Fruit fly (Drosophila melanogaster): ENCODE measurements around the gene Atg2.

dm6 chr3L:2766269-2767088 lies 7.7 kb upstream of the Atg2 start, which contains the start of the genes Mrtf and Non2:
- TF ChIP-seq CG10631 (GFP tag; optimal IDR thresholded peaks at IDR 0.05) (peak; percentile 73), topi (GFP tag; optimal IDR thresholded peaks at IDR 0.05) (peak; percentile 55), Met (GFP tag; optimal IDR thresholded peaks at IDR 0.05) (peak; percentile 65), Eip78C (GFP tag) (peak; percentile 66), eg (GFP tag; IDR thresholded peaks at IDR 0.05) (peak; percentile 56), svp (GFP tag) (peak; percentile 85), CG11762 (GFP tag; optimal IDR thresholded peaks at IDR 0.05; ENCODE audit: insufficient read depth) (peak; percentile 15), Eip93F (GFP tag; optimal IDR thresholded peaks at IDR 0.05) (no peak), OdsH (GFP tag; optimal IDR thresholded peaks at IDR 0.05) (peak; percentile 67), CG6276 (GFP tag; optimal IDR thresholded peaks at IDR 0.05) (no peak), CG8319 (GFP tag; optimal IDR thresholded peaks at IDR 0.05) (peak; percentile 20), salr (GFP tag; optimal IDR thresholded peaks at IDR 0.05) (peak in 1 of 2 experiments; percentile 57), Smox (GFP tag; optimal IDR thresholded peaks at IDR 0.05) (peak; percentile 67)
